Worm (Caenorhabditis elegans) whole organism, L3 larva: ENCODE measurements around the gene BE0003N10.1.

Experiments used
- aly-2 ChIP-seq: fragments of 150-350 bp; optimal IDR thresholded peaks from 2 replicates; lab custom pipeline; 2014; ENCODE audit warnings: missing biosample characterization, missing genetic modification characterization
- ama-1 ChIP-seq: fragments of 150-350 bp; optimal IDR thresholded peaks from 2 replicates; lab custom pipeline; 2018
- ceh-16 ChIP-seq: sonication (generic microtip); optimal IDR thresholded peaks from 2 replicates; lab custom pipeline; 2017; ENCODE audit warnings: missing biosample characterization, missing genetic modification characterization
- nhr-77 ChIP-seq: fragments of 150-350 bp; optimal IDR thresholded peaks from 2 replicates; lab custom pipeline; 2014; ENCODE audit warnings: missing biosample characterization, missing genetic modification characterization
- sea-2 ChIP-seq: fragments of 150-350 bp; sonication (generic microtip); optimal IDR thresholded peaks from 4 replicates; lab custom pipeline; 2014; ENCODE audit warnings: missing biosample characterization, missing genetic modification reagents, missing genetic modification characterization
- unc-62 ChIP-seq: fragments of 150-350 bp; sonication (generic microtip); optimal IDR thresholded peaks from 4 replicates; lab custom pipeline; 2014; ENCODE audit warnings: missing biosample characterization, missing genetic modification reagents, missing genetic modification characterization

- TF ChIP-seq unc-62 (GFP tag; lab: Kevin White, UChicago) (no peak), ama-1 (lab: Kevin White, UChicago) (no peak), nhr-77 (tag; lab: Kevin White, UChicago) (no peak), ceh-16 (tag; lab: Kevin White, UChicago) (no peak), aly-2 (tag; lab: Kevin White, UChicago) (no peak), sea-2 (GFP tag; lab: Kevin White, UChicago) (no peak)
These were observed 29.2 kb upstream of the BE0003N10.1 start, which contains the start of gene clc-27 for ce11 chrIII:1008091-1008490.
